Worm (Caenorhabditis elegans): Measurements from ENCODE around the gene F45D3.4.

ce11 chrV:12526758-12527157, 26.2 kb downstream of the F45D3.4 start, which contains the start of gene F45D3.1:
- TF ChIP-seq hlh-6 (tag; optimal IDR thresholded peaks at IDR 0.05) (no peak), ama-1 (optimal IDR thresholded peaks at IDR 0.05) (no peak), odd-2 (tag; optimal IDR thresholded peaks at IDR 0.05) (no peak), pqm-1 (tag; optimal IDR thresholded peaks at IDR 0.05) (no peak), dve-1 (tag; optimal IDR thresholded peaks at IDR 0.05) (no peak), elt-2 (tag; optimal IDR thresholded peaks at IDR 0.05) (no peak), ceh-6 (GFP tag; optimal IDR thresholded peaks at IDR 0.05) (no peak), tbx-2 (tag; optimal IDR thresholded peaks at IDR 0.05) (no peak), ceh-19 (GFP tag; optimal IDR thresholded peaks at IDR 0.05) (no peak), zip-5 (tag; optimal IDR thresholded peaks at IDR 0.05) (no peak), T23F11.4 (GFP tag; optimal IDR thresholded peaks at IDR 0.05) (no peak), C08G9.2 (tag; optimal IDR thresholded peaks at IDR 0.05) (no peak), pax-1 (tag; optimal IDR thresholded peaks at IDR 0.05) (no peak)
